Fruit fly (Drosophila melanogaster) whole organism, embryonic: Measurements from ENCODE around the gene CG31178.
A peak's percentile ranks its signal among the peaks of the same experiment; 100 is the strongest.

Source experiments
- Abd-B ChIP-seq: fragments of 200-800 bp; sonication (Bioruptor generic); optimal IDR thresholded peaks from 2 replicates; lab custom pipeline; 2018; ENCODE audit warnings: missing biosample characterization, mild to moderate bottlenecking, missing genetic modification characterization, moderate library complexity
- CG10321 ChIP-seq: fragments of 200-800 bp; sonication (Bioruptor generic); IDR thresholded peaks from 2 replicates; pipeline ENCODE4 v1.3.6; 2022; ENCODE audit warnings: missing biosample characterization, missing genetic modification characterization
- CG12071 ChIP-seq: fragments of 200-800 bp; sonication (Bioruptor generic); optimal IDR thresholded peaks from 3 replicates; lab custom pipeline; 2018; ENCODE audit warnings: missing biosample characterization, mild to moderate bottlenecking, missing genetic modification characterization
- CG12219 ChIP-seq: fragments of 200-800 bp; sonication (Bioruptor generic); optimal IDR thresholded peaks from 3 replicates; lab custom pipeline; 2018; ENCODE audit warnings: missing biosample characterization, mild to moderate bottlenecking, missing genetic modification characterization
- CG14710 ChIP-seq: fragments of 200-800 bp; sonication (Bioruptor generic); optimal IDR thresholded peaks from 3 replicates; lab custom pipeline; 2019; ENCODE audit warnings: missing biosample characterization, mild to moderate bottlenecking, missing genetic modification characterization, moderate library complexity
- CG15479 ChIP-seq: fragments of 200-800 bp; sonication (Bioruptor generic); optimal IDR thresholded peaks from 3 replicates; lab custom pipeline; 2019; ENCODE audit warnings: missing biosample characterization, mild to moderate bottlenecking, missing genetic modification characterization, moderate library complexity
- CG15601 ChIP-seq: fragments of 200-800 bp; sonication (Bioruptor generic); optimal IDR thresholded peaks from 3 replicates; lab custom pipeline; 2019; ENCODE audit warnings: missing biosample characterization, mild to moderate bottlenecking, missing genetic modification characterization, moderate library complexity
- CG18011 ChIP-seq: fragments of 200-800 bp; sonication (Bioruptor generic); optimal IDR thresholded peaks from 2 replicates; lab custom pipeline; 2017; ENCODE audit warnings: missing biosample characterization, missing genetic modification characterization, mild to moderate bottlenecking, moderate library complexity, missing genotype
- CG2120 ChIP-seq: fragments of 200-800 bp; sonication (Bioruptor generic); optimal IDR thresholded peaks from 3 replicates; lab custom pipeline; 2016; ENCODE audit warnings: missing biosample characterization, missing genetic modification characterization
- CG31224 ChIP-seq: fragments of 200-800 bp; sonication (Bioruptor generic); IDR thresholded peaks from 2 replicates; pipeline ENCODE4 v1.3.6; 2022; ENCODE audit warnings: missing biosample characterization, missing genetic modification characterization
- CG3995 ChIP-seq: fragments of 200-800 bp; sonication (Bioruptor generic); optimal IDR thresholded peaks from 3 replicates; lab custom pipeline; 2016; ENCODE audit warnings: missing biosample characterization, missing genetic modification characterization
- CG42726 ChIP-seq: fragments of 200-800 bp; sonication (Bioruptor generic); IDR thresholded peaks from 2 replicates; pipeline ENCODE4 v1.3.6; 2022; ENCODE audit warnings: missing biosample characterization, missing genetic modification characterization; ENCODE audit not compliant: partially characterized antibody
- CG4424 ChIP-seq: fragments of 200-800 bp; sonication (Bioruptor generic); optimal IDR thresholded peaks from 3 replicates; lab custom pipeline; 2016; ENCODE audit warnings: missing biosample characterization, missing genetic modification characterization
- CG4617 ChIP-seq: fragments of 200-800 bp; sonication (Bioruptor generic); optimal IDR thresholded peaks from 3 replicates; lab custom pipeline; 2016; ENCODE audit warnings: missing biosample characterization, missing genetic modification characterization, borderline replicate concordance
- CG4730 ChIP-seq: fragments of 200-800 bp; sonication (Bioruptor generic); IDR thresholded peaks from 2 replicates; pipeline ENCODE4 v1.3.6; 2022; ENCODE audit warnings: missing biosample characterization, missing genetic modification characterization
- CG6175 ChIP-seq: fragments of 200-800 bp; sonication (Bioruptor generic); IDR thresholded peaks from 3 replicates; pipeline ENCODE4 v1.3.6; 2022; ENCODE audit warnings: missing biosample characterization, missing genetic modification characterization
- CG6272 ChIP-seq: fragments of 200-800 bp; sonication (Bioruptor generic); IDR thresholded peaks from 2 replicates; pipeline ENCODE4 v1.3.6; 2022; ENCODE audit warnings: missing biosample characterization, missing genetic modification characterization
- CG7357 ChIP-seq: fragments of 200-800 bp; sonication (Bioruptor generic); IDR thresholded peaks from 3 replicates; pipeline ENCODE4 v1.3.6; 2022; ENCODE audit warnings: missing biosample characterization, missing genetic modification characterization
- CG7963 ChIP-seq: fragments of 200-800 bp; sonication (Bioruptor generic); IDR thresholded peaks from 3 replicates; pipeline ENCODE4 v1.3.6; 2022; ENCODE audit warnings: missing biosample characterization, missing genetic modification characterization; ENCODE audit not compliant: partially characterized antibody
- CG9797 ChIP-seq: fragments of 200-800 bp; sonication (Bioruptor generic); optimal IDR thresholded peaks from 3 replicates; lab custom pipeline; 2018; ENCODE audit warnings: missing biosample characterization, mild to moderate bottlenecking, missing genetic modification characterization
- CG9932 ChIP-seq: fragments of 200-800 bp; sonication (Bioruptor generic); IDR thresholded peaks from 2 replicates; pipeline ENCODE4 v1.3.6; 2022; ENCODE audit warnings: missing biosample characterization, missing genetic modification characterization
- CoRest ChIP-seq: fragments of 200-800 bp; sonication (Bioruptor generic); optimal IDR thresholded peaks from 3 replicates; lab custom pipeline; 2018; ENCODE audit warnings: missing biosample characterization, mild to moderate bottlenecking, missing genetic modification characterization, moderate library complexity
- D19B ChIP-seq: fragments of 200-800 bp; sonication (Bioruptor generic); optimal IDR thresholded peaks from 2 replicates; lab custom pipeline; 2017; ENCODE audit warnings: missing biosample characterization, mild to moderate bottlenecking, missing genetic modification characterization
- ERR ChIP-seq: fragments of 200-800 bp; sonication (Bioruptor generic); optimal IDR thresholded peaks from 2 replicates; lab custom pipeline; 2016; ENCODE audit warnings: missing biosample characterization, missing genetic modification characterization
- Ets65A ChIP-seq: fragments of 200-800 bp; sonication (Bioruptor generic); peaks from one replicate; lab custom pipeline; 2016; ENCODE audit warnings: missing biosample characterization, missing genetic modification characterization
- H2.0 ChIP-seq: fragments of 200-800 bp; sonication (Bioruptor generic); IDR thresholded peaks from 2 replicates; pipeline ENCODE4 v1.3.6; 2022; ENCODE audit warnings: missing biosample characterization, missing genetic modification characterization
- Hr78 ChIP-seq, 2 experiments: fragments of 200-800 bp in 1 of 2; fragments of >200 bp in 1 of 2; sonication (Bioruptor generic) in 1 of 2; optimal IDR thresholded peaks; 2 replicates each; lab custom pipeline; 2017 to 2019; ENCODE audit warnings: missing biosample characterization in 2 of 2, missing genetic modification characterization in 2 of 2, mild to moderate bottlenecking in 1 of 2, moderate library complexity in 1 of 2
- Nf-YB ChIP-seq: fragments of 200-800 bp; sonication (Bioruptor generic); optimal IDR thresholded peaks from 3 replicates; lab custom pipeline; 2019; ENCODE audit warnings: missing biosample characterization, mild to moderate bottlenecking, missing genetic modification characterization, moderate library complexity
- NfI ChIP-seq: fragments of 200-800 bp; sonication (Bioruptor generic); optimal IDR thresholded peaks from 3 replicates; lab custom pipeline; 2018; ENCODE audit warnings: missing biosample characterization, mild to moderate bottlenecking, missing genetic modification characterization, moderate library complexity
- Pdp1 ChIP-seq, 2 experiments: fragments of 200-800 bp; sonication (Bioruptor generic); optimal IDR thresholded peaks; 3 replicates each; lab custom pipeline; 2016; ENCODE audit warnings: missing biosample characterization in 2 of 2, missing genetic modification characterization in 2 of 2, mild to moderate bottlenecking in 1 of 2, moderate library complexity in 1 of 2
- Six4 ChIP-seq: fragments of 200-800 bp; sonication (Bioruptor generic); optimal IDR thresholded peaks from 2 replicates; lab custom pipeline; 2016; ENCODE audit warnings: missing biosample characterization, missing genetic modification characterization
- Sox102F ChIP-seq: fragments of 200-800 bp; sonication (Bioruptor generic); optimal IDR thresholded peaks from 2 replicates; lab custom pipeline; 2018; ENCODE audit warnings: missing biosample characterization, mild to moderate bottlenecking, missing genetic modification characterization, moderate library complexity
- Spps ChIP-seq: fragments of 200-800 bp; sonication (Bioruptor generic); optimal IDR thresholded peaks from 2 replicates; lab custom pipeline; 2018; ENCODE audit warnings: missing biosample characterization, mild to moderate bottlenecking, missing genetic modification characterization
- ato ChIP-seq: fragments of 200-800 bp; sonication (Bioruptor generic); IDR thresholded peaks from 2 replicates; pipeline ENCODE4 v1.3.6; 2022; ENCODE audit warnings: missing biosample characterization, missing genetic modification characterization; ENCODE audit not compliant: partially characterized antibody
- ci ChIP-seq: fragments of 200-800 bp; sonication (Bioruptor generic); IDR thresholded peaks from 3 replicates; pipeline ENCODE4 v1.3.6; 2022; ENCODE audit warnings: missing biosample characterization, missing genetic modification characterization
- dan ChIP-seq: fragments of 200-800 bp; sonication (Bioruptor generic); IDR thresholded peaks from 2 replicates; pipeline ENCODE4 v1.3.6; 2022; ENCODE audit warnings: missing biosample characterization, missing genetic modification characterization
- danr ChIP-seq: fragments of 200-800 bp; sonication (Bioruptor generic); IDR thresholded peaks from 2 replicates; pipeline ENCODE4 v1.3.6; 2022; ENCODE audit warnings: missing biosample characterization, missing genetic modification characterization
- fu2 ChIP-seq: fragments of 200-800 bp; sonication (Bioruptor generic); optimal IDR thresholded peaks from 2 replicates; lab custom pipeline; 2016; ENCODE audit warnings: missing biosample characterization, missing genetic modification characterization
- gcm2 ChIP-seq: fragments of 200-800 bp; sonication (Bioruptor generic); optimal IDR thresholded peaks from 2 replicates; lab custom pipeline; 2016; ENCODE audit warnings: missing biosample characterization, missing genetic modification characterization
- grau ChIP-seq: fragments of 200-800 bp; optimal IDR thresholded peaks from 3 replicates; lab custom pipeline; 2019; ENCODE audit warnings: missing biosample characterization, mild to moderate bottlenecking, missing genetic modification characterization, moderate library complexity
- gro ChIP-seq: fragments of 200-800 bp; sonication (Bioruptor generic); optimal IDR thresholded peaks from 2 replicates; lab custom pipeline; 2016; ENCODE audit warnings: missing biosample characterization, missing genetic modification characterization
- hbn ChIP-seq: fragments of 200-800 bp; sonication (Bioruptor generic); IDR thresholded peaks from 2 replicates; pipeline ENCODE4 v1.3.6; 2022; ENCODE audit warnings: missing biosample characterization, missing genetic modification characterization; ENCODE audit not compliant: partially characterized antibody
- luna ChIP-seq: fragments of 200-800 bp; sonication (Bioruptor generic); optimal IDR thresholded peaks from 2 replicates; lab custom pipeline; 2016; ENCODE audit warnings: missing biosample characterization, missing genetic modification characterization
- sc ChIP-seq, 3 experiments: fragments of >200 bp in 2 of 3; fragments of 200-800 bp in 1 of 3; sonication (Bioruptor generic) in 1 of 3; optimal IDR thresholded peaks; 2 replicates in 2 of 3; 3 replicates in 1 of 3; lab custom pipeline; 2017; ENCODE audit warnings: mild to moderate bottlenecking in 1 of 3, missing biosample characterization in 1 of 3, missing genetic modification characterization in 1 of 3, missing genetic modification reagents in 1 of 3
- scrt ChIP-seq: fragments of 200-800 bp; sonication (Bioruptor generic); optimal IDR thresholded peaks from 2 replicates; lab custom pipeline; 2018; ENCODE audit warnings: missing biosample characterization, mild to moderate bottlenecking, missing genetic modification characterization, moderate library complexity
- slou ChIP-seq: fragments of 200-800 bp; sonication (Bioruptor generic); optimal IDR thresholded peaks from 3 replicates; lab custom pipeline; 2016; ENCODE audit warnings: missing biosample characterization, missing genetic modification characterization
- sr ChIP-seq: fragments of 200-800 bp; sonication (Bioruptor generic); IDR thresholded peaks from 3 replicates; pipeline ENCODE4 v1.3.6; 2022; ENCODE audit warnings: missing biosample characterization, missing genetic modification characterization
- ttk ChIP-seq: fragments of 200-800 bp; sonication (Bioruptor generic); IDR thresholded peaks from 2 replicates; pipeline ENCODE4 v2.1.2; 2022; ENCODE audit warnings: missing biosample characterization, missing genetic modification characterization
- vnd ChIP-seq: fragments of 200-800 bp; sonication (Bioruptor generic); IDR thresholded peaks from 3 replicates; pipeline ENCODE4 v1.3.6; 2022; ENCODE audit warnings: missing biosample characterization, missing genetic modification characterization; ENCODE audit not compliant: partially characterized antibody
- wek ChIP-seq: fragments of 200-800 bp; sonication (Bioruptor generic); optimal IDR thresholded peaks from 3 replicates; lab custom pipeline; 2018; ENCODE audit warnings: missing biosample characterization, mild to moderate bottlenecking, missing genetic modification characterization, moderate library complexity
- zfh1 ChIP-seq: fragments of 200-800 bp; sonication (Bioruptor generic); IDR thresholded peaks from 3 replicates; pipeline ENCODE4 v1.3.6; 2022; ENCODE audit warnings: missing biosample characterization, missing genetic modification characterization

Gene CG31178

DNA sequence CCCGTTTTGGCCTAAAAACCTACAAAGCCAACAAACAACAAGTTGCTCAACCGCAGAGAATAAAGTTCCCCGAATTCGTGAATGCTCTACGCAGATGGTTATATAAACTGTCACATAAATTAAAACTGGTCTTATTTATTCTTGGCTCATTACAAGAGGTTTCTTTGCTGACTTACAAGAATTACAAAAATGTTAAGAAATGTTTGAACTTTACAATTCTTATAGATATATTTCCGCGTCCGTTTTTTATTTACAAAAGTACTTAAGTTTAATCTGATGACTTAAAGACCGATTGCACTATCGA is 37.4 kb upstream of the CG31178 start (continued):
- no peak for TF ChIP-seq Nf-YB (GFP tag; lab: Kevin White, UChicago)
- no peak for TF ChIP-seq CG6175
- no peak for TF ChIP-seq NfI (GFP tag; lab: Kevin White, UChicago)
- TF ChIP-seq luna: no peak
- TF ChIP-seq CG7357 (GFP tag; lab: Robert Waterston, UW): no peak
- no peak for TF ChIP-seq CG15601
- no peak for TF ChIP-seq fu2 (GFP tag; lab: Kevin White, UChicago)
- no peak; the same call in 1 of the 2 replicates for TF ChIP-seq CG9932 (GFP tag; lab: Robert Waterston, UW)
- no peak for TF ChIP-seq CG10321
- TF ChIP-seq CG2120: peak; percentile 15
- TF ChIP-seq CG7963: no peak
- TF ChIP-seq ERR (GFP tag; lab: Kevin White, UChicago): no peak
- TF ChIP-seq gcm2 (GFP tag; lab: Kevin White, UChicago): no peak
- no peak for TF ChIP-seq hbn (GFP tag; lab: Robert Waterston, UW)
- TF ChIP-seq CG12219 (GFP tag; lab: Kevin White, UChicago): no peak
- no peak for TF ChIP-seq CG6272
- TF ChIP-seq gro: no peak
- TF ChIP-seq H2.0 (GFP tag; lab: Robert Waterston, UW): no peak
- peak; percentile 16 for TF ChIP-seq Sox102F (GFP tag; lab: Kevin White, UChicago)
- TF ChIP-seq Pdp1 (GFP tag; optimal IDR thresholded peaks at IDR 0.05; lab: Kevin White, UChicago): peak in 1 of 2 experiments; percentile 75
- TF ChIP-seq CG4730: no peak
- peak; percentile 14 for TF ChIP-seq grau
- no peak for TF ChIP-seq dan (GFP tag; lab: Robert Waterston, UW)
- TF ChIP-seq, all 482 proteins: peak for 20

DNA sequence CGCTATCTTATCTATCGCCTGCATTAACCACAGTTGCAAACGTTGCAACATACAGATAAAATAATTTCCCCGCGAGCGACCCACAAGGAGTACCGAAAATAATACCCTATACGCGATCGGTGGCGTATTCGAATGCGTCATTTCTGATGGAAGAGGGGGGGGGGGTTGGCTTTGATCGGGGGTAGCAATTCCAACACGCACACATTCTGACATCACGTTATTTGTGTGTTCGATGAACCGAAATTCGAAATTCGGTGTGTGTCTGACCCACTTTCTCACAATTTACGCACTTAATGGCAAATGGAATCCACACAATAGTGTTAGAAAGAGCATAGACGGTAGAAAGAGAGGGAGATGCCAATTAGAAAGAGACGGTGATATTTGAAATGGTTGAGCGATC is 36.9 kb upstream of the CG31178 start:
- TF ChIP-seq Ets65A (no peak), Abd-B (GFP tag; lab: Kevin White, UChicago) (no peak), CG18011 (GFP tag; lab: Kevin White, UChicago) (no peak), CG4424 (no peak), danr (GFP tag; lab: Robert Waterston, UW) (no peak), vnd (GFP tag; lab: Robert Waterston, UW) (no peak), CG4617 (GFP tag; lab: Kevin White, UChicago) (no peak), CG14710 (no peak), CG12071 (GFP tag; lab: Kevin White, UChicago) (no peak), ato (GFP tag; lab: Robert Waterston, UW) (no peak), D19B (no peak), CG42726 (GFP tag; lab: Robert Waterston, UW) (no peak), ci (GFP tag; lab: Robert Waterston, UW) (peak; percentile 34; the same call in 1 of the 3 replicates), scrt (GFP tag; lab: Kevin White, UChicago) (no peak), CG31224 (no peak), Spps (tag; lab: Kevin White, UChicago) (no peak), CG6175 (peak; percentile 36; the same call in 1 of the 3 replicates), Hr78 (GFP tag; optimal IDR thresholded peaks at IDR 0.05; lab: Kevin White, UChicago) (peak in 1 of 2 experiments; percentile 59), ttk (GFP tag; lab: Robert Waterston, UW) (peak; percentile 39; the same call in 1 of the 2 replicates), CoRest (tag; lab: Kevin White, UChicago) (no peak), luna (no peak), zfh1 (GFP tag; lab: Robert Waterston, UW) (no peak), CG15479 (GFP tag; lab: Kevin White, UChicago) (peak; percentile 36), sc (optimal IDR thresholded peaks at IDR 0.05; lab: Kevin White, UChicago) (no peak), sc (GFP tag; optimal IDR thresholded peaks at IDR 0.05; lab: Kevin White, UChicago) (no peak), CG3995 (GFP tag; lab: Kevin White, UChicago) (no peak), CG9797 (GFP tag; lab: Kevin White, UChicago) (no peak), slou (GFP tag; lab: Kevin White, UChicago) (no peak), wek (GFP tag; lab: Kevin White, UChicago) (peak; percentile 8), Six4 (GFP tag; lab: Kevin White, UChicago) (no peak), sr (GFP tag; lab: Robert Waterston, UW) (peak; percentile 32; the same call in 1 of the 3 replicates)
